Fruit fly (Drosophila melanogaster) whole organism, embryonic: ENCODE results near the gene CG14721.

Experiments
- Asciz ChIP-seq: fragments of 200-800 bp; sonication (Bioruptor generic); optimal IDR thresholded peaks from 2 replicates; lab custom pipeline; 2017; ENCODE audit warnings: missing biosample characterization, mild to moderate bottlenecking, missing genetic modification characterization, missing genetic modification reagents
- Atf3 ChIP-seq: fragments of 200-800 bp; sonication (Bioruptor generic); optimal IDR thresholded peaks from 3 replicates; lab custom pipeline; 2016; ENCODE audit warnings: missing biosample characterization, missing genetic modification characterization
- Atf6 ChIP-seq: fragments of 200-800 bp; sonication (Bioruptor generic); IDR thresholded peaks from 2 replicates; pipeline ENCODE4 v1.3.6; 2022; ENCODE audit warnings: missing biosample characterization, missing genetic modification characterization
- B-H2 ChIP-seq: fragments of 200-800 bp; sonication (Bioruptor generic); optimal IDR thresholded peaks from 2 replicates; lab custom pipeline; 2018; ENCODE audit warnings: missing biosample characterization, mild to moderate bottlenecking, missing genetic modification characterization
- BEAF-32 ChIP-seq: fragments of 200-800 bp; sonication (Bioruptor generic); optimal IDR thresholded peaks from 3 replicates; lab custom pipeline; 2017; ENCODE audit warnings: missing biosample characterization, missing genetic modification characterization, mild to moderate bottlenecking, moderate library complexity, missing genetic modification reagents
- CG10147 ChIP-seq: fragments of 200-800 bp; sonication (Bioruptor generic); optimal IDR thresholded peaks from 2 replicates; lab custom pipeline; 2019; ENCODE audit warnings: missing biosample characterization, mild to moderate bottlenecking, missing genetic modification characterization, moderate library complexity
- CG10462 ChIP-seq: fragments of 200-800 bp; sonication (Bioruptor generic); optimal IDR thresholded peaks from 2 replicates; lab custom pipeline; 2016; ENCODE audit warnings: missing biosample characterization, missing genetic modification characterization
- CG11085 ChIP-seq: fragments of 200-800 bp; sonication (Bioruptor generic); IDR thresholded peaks from 2 replicates; pipeline ENCODE4 v1.3.6; 2022; ENCODE audit warnings: missing biosample characterization, missing genetic modification characterization
- CG14441 ChIP-seq: fragments of 200-800 bp; sonication (Bioruptor generic); IDR thresholded peaks from 2 replicates; pipeline ENCODE4 v1.3.6; 2022; ENCODE audit warnings: missing biosample characterization, missing genetic modification characterization
- CG15479 ChIP-seq: fragments of 200-800 bp; sonication (Bioruptor generic); optimal IDR thresholded peaks from 3 replicates; lab custom pipeline; 2019; ENCODE audit warnings: missing biosample characterization, mild to moderate bottlenecking, missing genetic modification characterization, moderate library complexity
- CG1602 ChIP-seq: fragments of 200-800 bp; sonication (Bioruptor generic); optimal IDR thresholded peaks from 3 replicates; lab custom pipeline; 2016; ENCODE audit warnings: missing biosample characterization, missing genetic modification characterization
- CG16779 ChIP-seq: fragments of 200-800 bp; sonication (Bioruptor generic); IDR thresholded peaks from 2 replicates; pipeline ENCODE4 v1.3.6; 2022; ENCODE audit warnings: missing biosample characterization, missing genetic modification characterization
- CG18011 ChIP-seq: fragments of 200-800 bp; sonication (Bioruptor generic); optimal IDR thresholded peaks from 2 replicates; lab custom pipeline; 2017; ENCODE audit warnings: missing biosample characterization, missing genetic modification characterization, mild to moderate bottlenecking, moderate library complexity, missing genotype
- CG18262 ChIP-seq: fragments of 200-800 bp; optimal IDR thresholded peaks from 3 replicates; lab custom pipeline; 2019; ENCODE audit warnings: missing biosample characterization, mild to moderate bottlenecking, missing genetic modification characterization, moderate library complexity
- CG43689 ChIP-seq: fragments of 200-800 bp; sonication (Bioruptor generic); IDR thresholded peaks from 2 replicates; pipeline ENCODE4 v1.3.6; 2022; ENCODE audit warnings: missing biosample characterization, missing genetic modification characterization
- CG4424 ChIP-seq: fragments of 200-800 bp; sonication (Bioruptor generic); optimal IDR thresholded peaks from 3 replicates; lab custom pipeline; 2016; ENCODE audit warnings: missing biosample characterization, missing genetic modification characterization
- CG6654 ChIP-seq: fragments of 200-800 bp; sonication (Bioruptor generic); optimal IDR thresholded peaks from 2 replicates; lab custom pipeline; 2017; ENCODE audit warnings: missing biosample characterization, mild to moderate bottlenecking, missing genetic modification characterization
- CG7357 ChIP-seq: fragments of 200-800 bp; sonication (Bioruptor generic); IDR thresholded peaks from 3 replicates; pipeline ENCODE4 v1.3.6; 2022; ENCODE audit warnings: missing biosample characterization, missing genetic modification characterization
- CG7928 ChIP-seq: fragments of 200-800 bp; sonication (Bioruptor generic); optimal IDR thresholded peaks from 2 replicates; lab custom pipeline; 2017; ENCODE audit warnings: missing biosample characterization, mild to moderate bottlenecking, missing genetic modification characterization
- CG9797 ChIP-seq: fragments of 200-800 bp; sonication (Bioruptor generic); optimal IDR thresholded peaks from 3 replicates; lab custom pipeline; 2018; ENCODE audit warnings: missing biosample characterization, mild to moderate bottlenecking, missing genetic modification characterization
- D19B ChIP-seq: fragments of 200-800 bp; sonication (Bioruptor generic); optimal IDR thresholded peaks from 2 replicates; lab custom pipeline; 2017; ENCODE audit warnings: missing biosample characterization, mild to moderate bottlenecking, missing genetic modification characterization
- Deaf1 ChIP-seq: fragments of 200-800 bp; optimal IDR thresholded peaks from 3 replicates; lab custom pipeline; 2019; ENCODE audit warnings: missing biosample characterization, mild to moderate bottlenecking, missing genetic modification characterization, moderate library complexity
- Ets65A ChIP-seq: fragments of 200-800 bp; sonication (Bioruptor generic); peaks from one replicate; lab custom pipeline; 2016; ENCODE audit warnings: missing biosample characterization, missing genetic modification characterization
- Hr78 ChIP-seq, 2 experiments: fragments of 200-800 bp in 1 of 2; fragments of >200 bp in 1 of 2; sonication (Bioruptor generic) in 1 of 2; optimal IDR thresholded peaks; 2 replicates each; lab custom pipeline; 2017 to 2019; ENCODE audit warnings: missing biosample characterization in 2 of 2, missing genetic modification characterization in 2 of 2, mild to moderate bottlenecking in 1 of 2, moderate library complexity in 1 of 2
- MESR4 ChIP-seq: fragments of 200-800 bp; sonication (Bioruptor generic); optimal IDR thresholded peaks from 2 replicates; lab custom pipeline; 2018; ENCODE audit warnings: missing biosample characterization, mild to moderate bottlenecking, missing genetic modification characterization, moderate library complexity
- MTF-1 ChIP-seq: fragments of 200-800 bp; sonication (Bioruptor generic); optimal IDR thresholded peaks from 2 replicates; lab custom pipeline; 2018; ENCODE audit warnings: missing biosample characterization, mild to moderate bottlenecking, missing genetic modification characterization, borderline replicate concordance
- NC2β ChIP-seq: fragments of 200-800 bp; sonication (Bioruptor generic); optimal IDR thresholded peaks from 2 replicates; lab custom pipeline; 2016; ENCODE audit warnings: missing biosample characterization, missing genetic modification characterization
- YL-1 ChIP-seq: fragments of 200-800 bp; sonication (Bioruptor generic); optimal IDR thresholded peaks from 3 replicates; lab custom pipeline; 2017; ENCODE audit warnings: missing biosample characterization, mild to moderate bottlenecking, missing genetic modification characterization
- cad ChIP-seq: fragments of >200 bp; optimal IDR thresholded peaks from 2 replicates; lab custom pipeline; 2017; ENCODE audit warnings: missing biosample characterization, missing genetic modification characterization
- cg ChIP-seq: fragments of 200-800 bp; sonication (Bioruptor generic); optimal IDR thresholded peaks from 3 replicates; lab custom pipeline; 2019; ENCODE audit warnings: missing biosample characterization, mild to moderate bottlenecking, missing genetic modification characterization, moderate library complexity
- ewg ChIP-seq: fragments of 200-800 bp; sonication (Bioruptor generic); optimal IDR thresholded peaks from 3 replicates; lab custom pipeline; 2017; ENCODE audit warnings: mild to moderate bottlenecking, missing biosample characterization, missing genetic modification reagents, missing genetic modification characterization
- exex ChIP-seq: fragments of 200-800 bp; sonication (Bioruptor generic); optimal IDR thresholded peaks from 4 replicates; lab custom pipeline; 2018; ENCODE audit warnings: missing biosample characterization, mild to moderate bottlenecking, missing genetic modification characterization, moderate library complexity
- gro ChIP-seq: fragments of 200-800 bp; sonication (Bioruptor generic); optimal IDR thresholded peaks from 2 replicates; lab custom pipeline; 2016; ENCODE audit warnings: missing biosample characterization, missing genetic modification characterization
- luna ChIP-seq: fragments of 200-800 bp; sonication (Bioruptor generic); optimal IDR thresholded peaks from 2 replicates; lab custom pipeline; 2016; ENCODE audit warnings: missing biosample characterization, missing genetic modification characterization
- p53 ChIP-seq: fragments of 200-800 bp; sonication (Bioruptor generic); optimal IDR thresholded peaks from 2 replicates; lab custom pipeline; 2016; ENCODE audit warnings: missing biosample characterization, missing genetic modification characterization
- phol ChIP-seq: fragments of 200-800 bp; sonication (Bioruptor generic); optimal IDR thresholded peaks from 3 replicates; lab custom pipeline; 2018; ENCODE audit warnings: missing biosample characterization, mild to moderate bottlenecking, missing genetic modification characterization, moderate library complexity
- sc ChIP-seq, 3 experiments: fragments of >200 bp in 2 of 3; fragments of 200-800 bp in 1 of 3; sonication (Bioruptor generic) in 1 of 3; optimal IDR thresholded peaks; 2 replicates in 2 of 3; 3 replicates in 1 of 3; lab custom pipeline; 2017; ENCODE audit warnings: mild to moderate bottlenecking in 1 of 3, missing biosample characterization in 1 of 3, missing genetic modification characterization in 1 of 3, missing genetic modification reagents in 1 of 3
- schlank ChIP-seq: fragments of 200-800 bp; sonication (Bioruptor generic); optimal IDR thresholded peaks from 2 replicates; lab custom pipeline; 2018; ENCODE audit warnings: missing biosample characterization, mild to moderate bottlenecking, missing genetic modification characterization
- sima ChIP-seq: fragments of 200-800 bp; sonication (Bioruptor generic); optimal IDR thresholded peaks from 2 replicates; lab custom pipeline; 2016; ENCODE audit warnings: missing biosample characterization, missing genetic modification characterization
- slp2 ChIP-seq: fragments of 200-800 bp; sonication (Bioruptor generic); optimal IDR thresholded peaks from 2 replicates; lab custom pipeline; 2016; ENCODE audit warnings: missing biosample characterization, missing genetic modification characterization
- so ChIP-seq: fragments of 200-800 bp; sonication (Bioruptor generic); IDR thresholded peaks from 3 replicates; pipeline ENCODE4 v1.3.6; 2022; ENCODE audit warnings: missing biosample characterization, missing genetic modification characterization
- stwl ChIP-seq: fragments of 200-800 bp; sonication (Bioruptor generic); optimal IDR thresholded peaks from 3 replicates; lab custom pipeline; 2018; ENCODE audit warnings: missing biosample characterization, mild to moderate bottlenecking, missing genetic modification characterization, moderate library complexity
- tin ChIP-seq: fragments of 200-800 bp; sonication (Bioruptor generic); optimal IDR thresholded peaks from 3 replicates; lab custom pipeline; 2016; ENCODE audit warnings: missing biosample characterization, missing genetic modification characterization
- tio ChIP-seq: fragments of 200-800 bp; sonication (Bioruptor generic); optimal IDR thresholded peaks from 2 replicates; lab custom pipeline; 2017; ENCODE audit warnings: missing biosample characterization, missing genetic modification characterization, inconsistent platforms
- tup ChIP-seq: fragments of 200-800 bp; sonication (Bioruptor generic); optimal IDR thresholded peaks from 2 replicates; lab custom pipeline; 2016; ENCODE audit warnings: missing biosample characterization, mild to moderate bottlenecking, missing genetic modification characterization, moderate library complexity
- vfl ChIP-seq: fragments of 200-800 bp; sonication (Bioruptor generic); optimal IDR thresholded peaks from 2 replicates; lab custom pipeline; 2016; ENCODE audit warnings: missing biosample characterization, missing genetic modification characterization
- vvl ChIP-seq: fragments of 200-800 bp; sonication (Bioruptor generic); IDR thresholded peaks from 2 replicates; pipeline ENCODE4 v1.3.6; 2022; ENCODE audit warnings: missing biosample characterization, missing genetic modification characterization
- zen ChIP-seq: fragments of 200-800 bp; sonication (Bioruptor generic); optimal IDR thresholded peaks from 3 replicates; lab custom pipeline; 2018; ENCODE audit warnings: missing biosample characterization, mild to moderate bottlenecking, missing genetic modification characterization, moderate library complexity

The CG14721 gene

dm6 chr3R:11778879-11779278 lies 43.6 kb downstream of the CG14721 start (continued):
- TF ChIP-seq ewg (GFP tag; lab: Kevin White, UChicago) (no peak), CG16779 (GFP tag; lab: Robert Waterston, UW) (0 out of 2 replicates have a peak, but pooled peaks have one; percentile 35), cg (GFP tag; lab: Kevin White, UChicago) (peak; percentile 3), Ets65A (peak; percentile 69), CG9797 (no peak), exex (tag; lab: Kevin White, UChicago) (no peak), CG6654 (GFP tag; lab: Kevin White, UChicago) (no peak), CG14441 (GFP tag; lab: Robert Waterston, UW) (peak; percentile 21; the same call in 1 of the 2 replicates), phol (no peak), CG10147 (GFP tag; lab: Kevin White, UChicago) (no peak), MTF-1 (no peak), MESR4 (GFP tag; lab: Kevin White, UChicago) (no peak), p53 (GFP tag; lab: Kevin White, UChicago) (no peak), Deaf1 (tag; lab: Kevin White, UChicago) (peak; percentile 70), tup (GFP tag; lab: Kevin White, UChicago) (no peak)

- TF ChIP-seq tio (GFP tag; lab: Kevin White, UChicago) (peak; percentile 79), Asciz (GFP tag; lab: Kevin White, UChicago) (peak; percentile 62), D19B (GFP tag; lab: Kevin White, UChicago) (no peak), BEAF-32 (GFP tag; lab: Kevin White, UChicago) (no peak), CG7357 (peak; percentile 36; the same call in 1 of the 3 replicates), CG18011 (GFP tag; lab: Kevin White, UChicago) (no peak), NC2β (GFP tag; lab: Kevin White, UChicago) (peak; percentile 72), luna (no peak), Atf3 (peak; percentile 36), Hr78 (GFP tag; optimal IDR thresholded peaks at IDR 0.05; lab: Kevin White, UChicago) (peak in 1 of 2 experiments; percentile 14), vvl (GFP tag; lab: Robert Waterston, UW) (peak; percentile 75; the same call in 1 of the 2 replicates), schlank (tag; lab: Kevin White, UChicago) (no peak), CG11085 (GFP tag; lab: Robert Waterston, UW) (no peak), cad (GFP tag; lab: Kevin White, UChicago) (no peak), sc (optimal IDR thresholded peaks at IDR 0.05; lab: Kevin White, UChicago) (no peak), sc (GFP tag; optimal IDR thresholded peaks at IDR 0.05; lab: Kevin White, UChicago) (peak; percentile 84), sima (GFP tag; lab: Kevin White, UChicago) (no peak), slp2 (peak; percentile 58), gro (GFP tag; lab: Kevin White, UChicago) (no peak), stwl (tag; lab: Kevin White, UChicago) (peak; percentile 23), CG43689 (GFP tag; lab: Robert Waterston, UW) (no peak), CG10462 (GFP tag; lab: Kevin White, UChicago) (peak; percentile 76), CG4424 (GFP tag; lab: Kevin White, UChicago) (peak; percentile 80), tin (GFP tag; lab: Kevin White, UChicago) (peak; percentile 68), CG15479 (GFP tag; lab: Kevin White, UChicago) (no peak), zen (tag; lab: Kevin White, UChicago) (peak; percentile 70), Atf6 (GFP tag; lab: Robert Waterston, UW) (no peak), CG1602 (GFP tag; lab: Kevin White, UChicago) (peak; percentile 85), vfl (GFP tag; lab: Kevin White, UChicago) (no peak), B-H2 (GFP tag; lab: Kevin White, UChicago) (no peak), so (GFP tag; lab: Robert Waterston, UW) (peak; percentile 20; the same call in 1 of the 3 replicates), CG18262 (tag; lab: Kevin White, UChicago) (peak; percentile 95), YL-1 (GFP tag; lab: Kevin White, UChicago) (no peak), CG7928 (GFP tag; lab: Kevin White, UChicago) (no peak)
These were observed 44.2 kb downstream of the CG14721 start for dm6 chr3R:11779357-11780018.
